Worm (Caenorhabditis elegans) whole organism, L4/young adult: Measurements from ENCODE around the gene F23A7.1.

Experiments
- W03F9.2 ChIP-seq: fragments of 150-350 bp; optimal IDR thresholded peaks from 2 replicates; lab custom pipeline; 2014; ENCODE audit warnings: missing biosample characterization, missing genetic modification characterization
- him-1 ChIP-seq: sonication (generic microtip); optimal IDR thresholded peaks from 2 replicates; lab custom pipeline; 2016; ENCODE audit warnings: missing genotype, missing genetic modification reagents, missing genetic modification characterization, missing compliant biosample characterization

DNA sequence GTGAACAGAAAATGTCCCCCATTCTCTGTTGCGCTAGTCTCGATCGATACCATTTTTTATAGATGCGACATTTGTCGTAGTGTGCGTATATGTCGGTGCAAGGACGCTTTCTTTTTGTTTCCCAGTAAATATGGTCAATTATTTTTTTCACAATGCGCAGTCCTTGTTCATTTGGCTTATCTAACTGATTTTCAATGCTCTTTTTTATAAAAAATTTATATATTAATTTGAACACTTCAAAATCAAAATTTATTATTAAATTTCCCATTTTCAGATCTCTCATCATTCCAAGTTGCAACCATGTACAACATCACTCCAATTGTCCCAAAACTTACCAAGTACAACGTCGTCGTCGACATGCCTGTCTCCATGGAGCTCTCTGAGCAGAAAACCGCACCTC lies at the start of gene F23A7.1:
- no peak for TF ChIP-seq him-1 (tag; lab: Kevin White, UChicago)
- TF ChIP-seq W03F9.2 = no peak
